Fruit fly (Drosophila melanogaster): ENCODE data around the gene CG32102.

CG32102 gene

DNA sequence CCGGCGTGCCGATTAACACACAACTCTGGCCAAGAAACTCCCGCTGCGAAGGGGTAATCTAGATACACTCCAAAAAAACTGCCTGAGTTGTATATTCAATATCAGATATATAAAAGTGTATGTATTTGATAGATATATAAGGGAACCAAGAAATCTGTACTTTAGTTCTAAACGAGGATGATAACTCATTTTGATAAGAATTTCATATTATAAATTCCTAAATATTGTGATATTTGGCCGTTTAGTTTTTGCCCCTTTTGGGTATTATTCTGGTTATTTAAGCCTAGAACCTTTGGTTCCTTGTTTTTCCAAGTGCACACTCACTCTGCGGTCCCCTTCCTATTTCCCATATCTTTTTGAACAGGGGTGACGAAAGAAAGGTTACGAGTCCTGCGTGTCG, 16.1 kb downstream of the CG32102 start:
- TF ChIP-seq CTCF (optimal IDR thresholded peaks at IDR 0.05) = no peak

DNA sequence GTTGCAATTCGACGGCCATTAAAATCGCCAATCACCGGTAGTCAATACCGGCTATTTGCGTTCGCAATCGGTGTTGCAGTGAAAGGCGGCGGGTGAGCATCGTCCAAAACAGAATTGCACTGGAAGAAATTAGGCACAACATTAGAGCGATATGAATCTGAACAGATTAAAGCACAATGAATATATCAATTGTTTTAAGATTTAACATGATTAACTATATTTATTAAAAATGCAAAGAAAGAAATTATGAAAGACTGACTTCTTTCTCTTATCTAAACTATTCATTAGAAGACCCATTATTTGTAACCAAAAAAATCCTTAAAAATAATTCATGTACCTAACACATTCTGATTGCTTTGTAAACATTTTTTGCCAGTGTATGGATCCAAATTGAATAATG, 22.1 kb downstream of the CG32102 start:
- TF ChIP-seq CTCF (optimal IDR thresholded peaks at IDR 0.05) (no peak), CG8478 (optimal IDR thresholded peaks at IDR 0.05) (no peak)

dm6 chr3L:12447081-12447480, 22.5 kb downstream of the CG32102 start:
- TF ChIP-seq CTCF (optimal IDR thresholded peaks at IDR 0.05) (no peak), CG8478 (optimal IDR thresholded peaks at IDR 0.05) (no peak)

- TF ChIP-seq CTCF (optimal IDR thresholded peaks at IDR 0.05) = no peak
- no peak for TF ChIP-seq CG8478 (optimal IDR thresholded peaks at IDR 0.05)
These were observed 25.5 kb downstream of the CG32102 start for dm6 chr3L:12444040-12444439.

DNA sequence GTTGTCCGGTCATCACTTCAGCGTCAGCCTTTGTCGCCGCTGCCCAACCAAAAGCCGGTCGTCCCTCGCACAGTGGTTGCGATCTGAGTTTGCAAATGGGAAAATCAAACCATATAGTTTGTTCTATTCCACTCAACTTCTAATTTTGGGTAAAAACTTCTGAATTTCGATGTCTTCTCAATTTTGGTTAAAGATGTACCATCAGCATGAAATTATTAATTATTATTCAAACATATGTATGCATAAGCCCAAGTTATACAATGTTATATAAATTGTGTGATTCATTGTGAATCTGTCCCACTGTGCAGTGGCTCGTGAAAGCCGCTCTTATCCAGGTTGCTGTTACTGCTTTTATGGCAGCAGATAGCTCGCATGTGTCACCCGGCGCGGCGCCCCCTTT, 27.0 kb downstream of the CG32102 start:
- TF ChIP-seq CTCF (optimal IDR thresholded peaks at IDR 0.05) (no peak), CG8478 (optimal IDR thresholded peaks at IDR 0.05) (no peak)

DNA sequence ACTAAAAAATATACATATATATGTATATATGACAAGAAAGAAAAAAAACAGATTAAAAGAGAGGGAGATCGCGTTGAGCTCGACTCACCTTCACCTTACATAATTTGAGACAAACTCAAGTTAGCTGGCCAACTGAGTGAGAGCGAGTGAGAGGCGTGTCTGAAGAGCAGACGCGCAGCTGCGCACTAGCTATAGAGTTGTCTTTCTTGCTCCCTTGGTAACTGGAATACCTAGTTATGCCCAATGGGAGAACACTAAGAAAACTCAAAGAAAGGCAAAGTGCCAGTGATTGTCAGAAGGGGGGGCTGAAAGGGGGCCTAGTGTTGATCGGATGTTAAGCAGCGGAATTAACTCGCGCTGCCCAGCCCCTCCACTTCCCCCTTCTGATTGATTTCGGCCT, 35.2 kb downstream of the CG32102 start:
- TF ChIP-seq CTCF (optimal IDR thresholded peaks at IDR 0.05) (no peak), CG8478 (optimal IDR thresholded peaks at IDR 0.05) (no peak)

- TF ChIP-seq CG8478 (optimal IDR thresholded peaks at IDR 0.05) (no peak), CTCF (optimal IDR thresholded peaks at IDR 0.05) (no peak)
These were observed 35.9 kb downstream of the CG32102 start for dm6 chr3L:12433710-12434109.

DNA sequence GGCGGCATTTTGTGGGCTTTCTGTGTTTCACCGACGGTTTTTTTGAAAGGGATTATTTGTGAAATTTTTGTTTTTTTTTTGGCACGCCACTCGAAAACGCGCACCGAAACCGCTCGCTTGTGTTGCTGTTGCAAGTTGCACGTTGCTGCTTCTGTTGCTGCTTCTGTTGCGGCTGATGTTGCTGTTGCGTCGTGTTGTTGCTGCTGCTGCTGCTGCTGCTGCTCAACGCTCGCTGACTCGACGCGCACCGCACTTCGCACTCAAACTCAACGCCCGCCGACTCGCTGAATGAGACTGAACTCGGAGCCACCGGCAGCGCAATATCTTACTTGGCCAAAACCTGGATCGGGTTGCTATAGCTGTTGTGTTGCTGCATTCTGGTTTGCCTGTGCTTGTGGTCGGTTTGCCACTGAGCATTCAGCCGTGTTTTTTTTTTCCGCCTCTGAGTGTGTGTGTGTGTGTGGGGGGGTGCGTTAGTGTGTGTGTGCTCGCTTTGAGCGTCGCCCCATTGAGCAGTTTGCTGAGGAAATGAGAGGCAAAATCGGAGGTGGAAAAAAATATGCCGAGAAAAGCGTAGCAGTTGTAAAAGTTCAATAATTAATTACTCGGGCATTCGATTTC, 37.1 kb downstream of the CG32102 start, which contains the start of gene toe:
toe (minus strand) TSS at position 277 of the 621 bp plus-strand sequence.
- TF ChIP-seq CTCF (optimal IDR thresholded peaks at IDR 0.05) (no peak), CG8478 (optimal IDR thresholded peaks at IDR 0.05) (no peak)

dm6 chr3L:12420437-12420836, 49.1 kb downstream of the CG32102 start:
- no peak for TF ChIP-seq CTCF (optimal IDR thresholded peaks at IDR 0.05)
- no peak for TF ChIP-seq CG8478 (optimal IDR thresholded peaks at IDR 0.05)
